Fruit fly (Drosophila melanogaster) whole organism, embryonic: ENCODE results near the gene Mal-B2.

Experiments used
- Adf1 ChIP-seq: fragments of 200-800 bp; sonication (Bioruptor generic); IDR thresholded peaks from 2 replicates; pipeline ENCODE4 v1.3.6; 2022; ENCODE audit warnings: missing biosample characterization, missing genetic modification characterization
- Bgb ChIP-seq: fragments of 200-800 bp; sonication (Bioruptor generic); IDR thresholded peaks from 2 replicates; pipeline ENCODE4 v1.3.6; 2022; ENCODE audit warnings: missing biosample characterization, missing genetic modification characterization; ENCODE audit not compliant: partially characterized antibody
- CG10267 ChIP-seq: fragments of 200-800 bp; sonication (Bioruptor generic); optimal IDR thresholded peaks from 2 replicates; lab custom pipeline; 2018; ENCODE audit warnings: missing biosample characterization, mild to moderate bottlenecking, missing genetic modification characterization, moderate library complexity
- CG11085 ChIP-seq: fragments of 200-800 bp; sonication (Bioruptor generic); IDR thresholded peaks from 2 replicates; pipeline ENCODE4 v1.3.6; 2022; ENCODE audit warnings: missing biosample characterization, missing genetic modification characterization
- CG12155 ChIP-seq: fragments of 200-800 bp; sonication (Bioruptor generic); optimal IDR thresholded peaks from 3 replicates; lab custom pipeline; 2016; ENCODE audit warnings: missing biosample characterization, missing genetic modification characterization
- CG13424 ChIP-seq: fragments of 200-800 bp; sonication (Bioruptor generic); optimal IDR thresholded peaks from 2 replicates; lab custom pipeline; 2019; ENCODE audit warnings: missing biosample characterization, mild to moderate bottlenecking, missing genetic modification characterization, moderate library complexity
- CG13894 ChIP-seq: fragments of 200-800 bp; sonication (Bioruptor generic); optimal IDR thresholded peaks from 3 replicates; lab custom pipeline; 2018; ENCODE audit warnings: missing biosample characterization, mild to moderate bottlenecking, missing genetic modification characterization, moderate library complexity
- CG1603 ChIP-seq: fragments of 200-800 bp; sonication (Bioruptor generic); optimal IDR thresholded peaks from 2 replicates; lab custom pipeline; 2019; ENCODE audit warnings: missing biosample characterization, mild to moderate bottlenecking, missing genetic modification characterization, moderate library complexity
- CG16815 ChIP-seq: fragments of 200-800 bp; sonication (Bioruptor generic); optimal IDR thresholded peaks from 3 replicates; lab custom pipeline; 2017; ENCODE audit warnings: missing biosample characterization, mild to moderate bottlenecking, missing genetic modification characterization
- CG18599 ChIP-seq: fragments of 200-800 bp; sonication (Bioruptor generic); optimal IDR thresholded peaks from 3 replicates; lab custom pipeline; 2017; ENCODE audit warnings: missing biosample characterization, missing genetic modification characterization, mild to moderate bottlenecking, moderate library complexity, missing genetic modification reagents
- CG31388 ChIP-seq: fragments of 200-800 bp; sonication (Bioruptor generic); optimal IDR thresholded peaks from 2 replicates; lab custom pipeline; 2016; ENCODE audit warnings: missing biosample characterization, missing genetic modification characterization
- CG32772 ChIP-seq: fragments of 200-800 bp; sonication (Bioruptor generic); IDR thresholded peaks from 2 replicates; pipeline ENCODE4 v1.3.6; 2022; ENCODE audit warnings: missing biosample characterization, missing genetic modification characterization
- CG34422 ChIP-seq: fragments of 200-800 bp; sonication (Bioruptor generic); IDR thresholded peaks from 3 replicates; pipeline ENCODE4 v1.3.6; 2022; ENCODE audit warnings: missing biosample characterization, missing genetic modification characterization
- CG4617 ChIP-seq: fragments of 200-800 bp; sonication (Bioruptor generic); optimal IDR thresholded peaks from 3 replicates; lab custom pipeline; 2016; ENCODE audit warnings: missing biosample characterization, missing genetic modification characterization, borderline replicate concordance
- CG6854 ChIP-seq: fragments of 200-800 bp; sonication (Bioruptor generic); optimal IDR thresholded peaks from 3 replicates; lab custom pipeline; 2017; ENCODE audit warnings: missing biosample characterization, mild to moderate bottlenecking, missing genetic modification characterization
- CG7786 ChIP-seq: fragments of 200-800 bp; sonication (Bioruptor generic); optimal IDR thresholded peaks from 2 replicates; lab custom pipeline; 2016; ENCODE audit warnings: missing biosample characterization, missing genetic modification characterization
- CG9876 ChIP-seq: fragments of 200-800 bp; sonication (Bioruptor generic); optimal IDR thresholded peaks from 2 replicates; lab custom pipeline; 2016; ENCODE audit warnings: missing biosample characterization, missing genetic modification characterization
- CTCF ChIP-seq: fragments of 200-800 bp; sonication (Bioruptor generic); optimal IDR thresholded peaks from 2 replicates; lab custom pipeline; 2017; ENCODE audit warnings: missing biosample characterization, mild to moderate bottlenecking, missing genetic modification characterization, moderate library complexity
- CkIIα-i1 ChIP-seq: fragments of 200-800 bp; sonication (Bioruptor generic); IDR thresholded peaks from 2 replicates; pipeline ENCODE4 v1.3.6; 2022; ENCODE audit warnings: missing biosample characterization, missing genetic modification characterization
- H15 ChIP-seq: fragments of 200-800 bp; sonication (Bioruptor generic); IDR thresholded peaks from 3 replicates; pipeline ENCODE4 v1.3.6; 2022; ENCODE audit warnings: missing biosample characterization, missing genetic modification characterization
- Hey ChIP-seq: fragments of 200-800 bp; sonication (Bioruptor generic); optimal IDR thresholded peaks from 3 replicates; lab custom pipeline; 2018; ENCODE audit warnings: missing biosample characterization, mild to moderate bottlenecking, missing genetic modification characterization
- Lhr ChIP-seq: fragments of 200-800 bp; sonication (Bioruptor generic); optimal IDR thresholded peaks from 3 replicates; lab custom pipeline; 2017; ENCODE audit warnings: mild to moderate bottlenecking, missing biosample characterization, missing genetic modification reagents, missing genetic modification characterization
- Lpt ChIP-seq: fragments of >200 bp; optimal IDR thresholded peaks from 2 replicates; lab custom pipeline; 2018; ENCODE audit warnings: missing biosample characterization, missing genetic modification characterization
- MBD-R2 ChIP-seq: fragments of 200-800 bp; sonication (Bioruptor generic); IDR thresholded peaks from 2 replicates; pipeline ENCODE4 v1.3.6; 2022; ENCODE audit warnings: missing biosample characterization, missing genetic modification characterization
- Mad ChIP-seq: fragments of 200-800 bp; sonication (Bioruptor generic); optimal IDR thresholded peaks from 2 replicates; lab custom pipeline; 2016; ENCODE audit warnings: missing biosample characterization, missing genetic modification characterization
- Mes4 ChIP-seq: fragments of 200-800 bp; sonication (Bioruptor generic); optimal IDR thresholded peaks from 2 replicates; lab custom pipeline; 2016; ENCODE audit warnings: missing biosample characterization, missing genetic modification characterization
- NK7.1 ChIP-seq: fragments of 200-800 bp; sonication (Bioruptor generic); optimal IDR thresholded peaks from 3 replicates; lab custom pipeline; 2016; ENCODE audit warnings: missing biosample characterization, missing genetic modification characterization
- Oaz ChIP-seq: fragments of 200-800 bp; sonication (Bioruptor generic); IDR thresholded peaks from 2 replicates; pipeline ENCODE4 v1.3.6; 2022; ENCODE audit warnings: missing biosample characterization, missing genetic modification characterization
- Oli ChIP-seq: fragments of 200-800 bp; sonication (Bioruptor generic); optimal IDR thresholded peaks from 2 replicates; lab custom pipeline; 2018; ENCODE audit warnings: missing biosample characterization, mild to moderate bottlenecking, missing genetic modification characterization, moderate library complexity
- Spps ChIP-seq: fragments of 200-800 bp; sonication (Bioruptor generic); optimal IDR thresholded peaks from 2 replicates; lab custom pipeline; 2018; ENCODE audit warnings: missing biosample characterization, mild to moderate bottlenecking, missing genetic modification characterization
- Ssrp ChIP-seq: fragments of 200-800 bp; sonication (Bioruptor generic); optimal IDR thresholded peaks from 2 replicates; lab custom pipeline; 2018; ENCODE audit warnings: missing biosample characterization, mild to moderate bottlenecking, missing genetic modification characterization, moderate library complexity
- ato ChIP-seq: fragments of 200-800 bp; sonication (Bioruptor generic); IDR thresholded peaks from 2 replicates; pipeline ENCODE4 v1.3.6; 2022; ENCODE audit warnings: missing biosample characterization, missing genetic modification characterization; ENCODE audit not compliant: partially characterized antibody
- bowl ChIP-seq: fragments of 200-800 bp; sonication (Bioruptor generic); IDR thresholded peaks from 2 replicates; pipeline ENCODE4 v1.3.6; 2022; ENCODE audit warnings: missing biosample characterization, missing genetic modification characterization
- bsh ChIP-seq, 2 experiments: fragments of 200-800 bp; sonication (Bioruptor generic); optimal IDR thresholded peaks; 2 replicates each; lab custom pipeline; 2017 to 2018; ENCODE audit warnings: mild to moderate bottlenecking in 2 of 2, missing biosample characterization in 2 of 2, missing genetic modification characterization in 2 of 2, moderate library complexity in 1 of 2
- corto ChIP-seq: fragments of 200-800 bp; sonication (Bioruptor generic); optimal IDR thresholded peaks from 2 replicates; lab custom pipeline; 2016; ENCODE audit warnings: missing biosample characterization, mild to moderate bottlenecking, missing genetic modification characterization, moderate library complexity
- dimm ChIP-seq: fragments of 200-800 bp; sonication (Bioruptor generic); IDR thresholded peaks from 2 replicates; pipeline ENCODE4 v1.3.6; 2022; ENCODE audit warnings: missing biosample characterization, missing genetic modification characterization
- fd64A ChIP-seq: fragments of 200-800 bp; sonication (Bioruptor generic); optimal IDR thresholded peaks from 3 replicates; lab custom pipeline; 2018; ENCODE audit warnings: missing biosample characterization, mild to moderate bottlenecking, missing genetic modification characterization
- gcm ChIP-seq: fragments of 200-800 bp; sonication (Bioruptor generic); optimal IDR thresholded peaks from 2 replicates; lab custom pipeline; 2019; ENCODE audit warnings: missing biosample characterization, mild to moderate bottlenecking, missing genetic modification characterization, moderate library complexity
- gem ChIP-seq: fragments of 200-800 bp; sonication (Bioruptor generic); optimal IDR thresholded peaks from 2 replicates; lab custom pipeline; 2019; ENCODE audit warnings: missing biosample characterization, mild to moderate bottlenecking, missing genetic modification characterization, moderate library complexity
- jigr1 ChIP-seq: fragments of 200-800 bp; sonication (Bioruptor generic); IDR thresholded peaks from 3 replicates; pipeline ENCODE4 v1.3.6; 2022; ENCODE audit warnings: missing biosample characterization, missing genetic modification characterization
- lola ChIP-seq, 3 experiments: fragments of >200 bp in 2 of 3; fragments of 200-800 bp in 1 of 3; sonication (Bioruptor generic) in 1 of 3; optimal IDR thresholded peaks; 2 replicates each; lab custom pipeline; 2017 to 2019; ENCODE audit warnings: missing biosample characterization in 3 of 3, missing genetic modification characterization in 3 of 3, mild to moderate bottlenecking in 1 of 3, moderate library complexity in 1 of 3
- nmo ChIP-seq: fragments of 200-800 bp; sonication (Bioruptor generic); optimal IDR thresholded peaks from 2 replicates; lab custom pipeline; 2018; ENCODE audit warnings: missing biosample characterization, mild to moderate bottlenecking, missing genetic modification characterization, moderate library complexity
- pfk ChIP-seq: fragments of 200-800 bp; sonication (Bioruptor generic); optimal IDR thresholded peaks from 2 replicates; lab custom pipeline; 2018; ENCODE audit warnings: missing biosample characterization, mild to moderate bottlenecking, missing genetic modification characterization, moderate library complexity
- sim ChIP-seq: fragments of 200-800 bp; sonication (Bioruptor generic); IDR thresholded peaks from 2 replicates; pipeline ENCODE4 v1.3.6; 2022; ENCODE audit warnings: missing biosample characterization, missing genetic modification characterization
- sima ChIP-seq: fragments of 200-800 bp; sonication (Bioruptor generic); optimal IDR thresholded peaks from 2 replicates; lab custom pipeline; 2016; ENCODE audit warnings: missing biosample characterization, missing genetic modification characterization
- so ChIP-seq: fragments of 200-800 bp; sonication (Bioruptor generic); IDR thresholded peaks from 3 replicates; pipeline ENCODE4 v1.3.6; 2022; ENCODE audit warnings: missing biosample characterization, missing genetic modification characterization
- twi ChIP-seq: fragments of 200-800 bp; optimal IDR thresholded peaks from 2 replicates; lab custom pipeline; 2019; ENCODE audit warnings: missing biosample characterization, mild to moderate bottlenecking, missing genetic modification characterization, moderate library complexity
- wor ChIP-seq: fragments of 200-800 bp; sonication (Bioruptor generic); IDR thresholded peaks from 2 replicates; pipeline ENCODE4 v1.3.6; 2022; ENCODE audit warnings: missing biosample characterization, missing genetic modification characterization
- yki ChIP-seq: fragments of >200 bp; optimal IDR thresholded peaks from 3 replicates; lab custom pipeline; 2018

Gene Mal-B2

dm6 chr2L:11808702-11809583 is 40.8 kb upstream of the Mal-B2 start, which contains the start of gene crol (continued):
- no peak for TF ChIP-seq Mes4 (GFP tag; lab: Kevin White, UChicago)
- TF ChIP-seq so (GFP tag; lab: Robert Waterston, UW) = 0 out of 3 replicates have a peak, but pooled peaks have one; percentile 15
- no peak for TF ChIP-seq Mad (GFP tag; lab: Kevin White, UChicago)
- TF ChIP-seq corto (GFP tag; lab: Kevin White, UChicago) = no peak
- peak; percentile 48 for TF ChIP-seq CG10267 (tag; lab: Kevin White, UChicago)
- no peak for TF ChIP-seq CG32772
- TF ChIP-seq twi = no peak
- TF ChIP-seq CkIIα-i1 (GFP tag; lab: Robert Waterston, UW) = no peak
- peak; percentile 13; the same call in 1 of the 2 replicates for TF ChIP-seq CG11085 (GFP tag; lab: Robert Waterston, UW)
- peak; percentile 42; the same call in 1 of the 2 replicates for TF ChIP-seq MBD-R2 (GFP tag; lab: Robert Waterston, UW)
- TF ChIP-seq CTCF (GFP tag; lab: Kevin White, UChicago) = peak; percentile 20
- peak in 1 of 2 experiments; percentile 17 for TF ChIP-seq bsh (GFP tag; optimal IDR thresholded peaks at IDR 0.05; lab: Kevin White, UChicago)
- TF ChIP-seq CG18599 (GFP tag; lab: Kevin White, UChicago) = no peak
- no peak for TF ChIP-seq CG9876 (GFP tag; lab: Kevin White, UChicago)
- TF ChIP-seq nmo = peak; percentile 50
- TF ChIP-seq jigr1 (GFP tag; lab: Robert Waterston, UW) = no peak; the same call in 2 of the 3 replicates
- no peak for TF ChIP-seq bowl (GFP tag; lab: Robert Waterston, UW)
- TF ChIP-seq Hey (tag; lab: Kevin White, UChicago) = no peak
- no peak for TF ChIP-seq sim (GFP tag; lab: Robert Waterston, UW)
- TF ChIP-seq CG16815 = no peak
- peak; percentile 59 for TF ChIP-seq CG1603
- TF ChIP-seq fd64A = no peak
- peak; percentile 40 for TF ChIP-seq gcm (GFP tag; lab: Kevin White, UChicago)
- TF ChIP-seq Oli = no peak
- peak; percentile 15 for TF ChIP-seq Ssrp (tag; lab: Kevin White, UChicago)
- no peak for TF ChIP-seq Spps (tag; lab: Kevin White, UChicago)
- peak in 1 of 3 experiments; percentile 13 for TF ChIP-seq lola (GFP tag; optimal IDR thresholded peaks at IDR 0.05; lab: Kevin White, UChicago)
- TF ChIP-seq CG7786 (GFP tag; lab: Kevin White, UChicago) = no peak
- no peak for TF ChIP-seq CG6854
- no peak for TF ChIP-seq dimm (GFP tag; lab: Robert Waterston, UW)
- no peak for TF ChIP-seq NK7.1 (GFP tag; lab: Kevin White, UChicago)
- no peak for TF ChIP-seq pfk
- TF ChIP-seq CG13424 (tag; lab: Kevin White, UChicago) = peak; percentile 43
- no peak for TF ChIP-seq Lpt (GFP tag; lab: Kevin White, UChicago)
- TF ChIP-seq ato (GFP tag; lab: Robert Waterston, UW) = peak; percentile 74
- TF ChIP-seq gem = no peak
- TF ChIP-seq CG31388 (GFP tag; lab: Kevin White, UChicago) = no peak
- TF ChIP-seq H15 (GFP tag; lab: Robert Waterston, UW) = no peak
- no peak for TF ChIP-seq wor
- peak; percentile 32 for TF ChIP-seq CG13894 (tag; lab: Kevin White, UChicago)
- TF ChIP-seq Bgb (GFP tag; lab: Robert Waterston, UW) = peak; percentile 85
- TF ChIP-seq Oaz (GFP tag; lab: Robert Waterston, UW) = no peak
- peak; percentile 83 for TF ChIP-seq Lhr (GFP tag; lab: Kevin White, UChicago)
- peak; percentile 93; the same call in 2 of the 3 replicates for TF ChIP-seq CG34422 (GFP tag; lab: Robert Waterston, UW)
- TF ChIP-seq CG4617 (GFP tag; lab: Kevin White, UChicago) = peak; percentile 47
- TF ChIP-seq yki (lab: Kevin White, UChicago) = peak; percentile 72
- TF ChIP-seq Adf1 (GFP tag; lab: Robert Waterston, UW) = peak; percentile 90
- no peak for TF ChIP-seq sima (GFP tag; lab: Kevin White, UChicago)
- TF ChIP-seq CG12155 (GFP tag; lab: Kevin White, UChicago) = peak; percentile 21
